Worm (Caenorhabditis elegans) whole organism, L1 larva: Measurements from ENCODE around the gene C16A3.5.

Experiments used
- aly-2 ChIP-seq: fragments of 150-350 bp; optimal IDR thresholded peaks from 2 replicates; lab custom pipeline; 2014; ENCODE audit warnings: missing biosample characterization, missing genetic modification characterization
- fkh-10 ChIP-seq: sonication (generic microtip); optimal IDR thresholded peaks from 2 replicates; lab custom pipeline; 2017; ENCODE audit warnings: missing biosample characterization, missing genetic modification reagents, missing genetic modification characterization
- lin-39 ChIP-seq: fragments of 150-350 bp; optimal IDR thresholded peaks from 2 replicates; lab custom pipeline; 2014; ENCODE audit warnings: missing biosample characterization, missing genetic modification reagents, missing genetic modification characterization
- lsy-2 ChIP-seq, 2 experiments: fragments of 150-350 bp; optimal IDR thresholded peaks; 2 replicates each; lab custom pipeline; 2014; ENCODE audit warnings: missing biosample characterization in 2 of 2, missing genetic modification characterization in 2 of 2
- nhr-237 ChIP-seq: fragments of 150-350 bp; optimal IDR thresholded peaks from 2 replicates; lab custom pipeline; 2014; ENCODE audit warnings: missing biosample characterization, missing genetic modification characterization
- nhr-85 ChIP-seq: sonication (generic microtip); peaks from one replicate; lab custom pipeline; 2016; ENCODE audit warnings: missing genetic modification characterization, inconsistent platforms, missing compliant biosample characterization
- pqm-1 ChIP-seq: sonication (generic microtip); optimal IDR thresholded peaks from 3 replicates; lab custom pipeline; 2017; ENCODE audit warnings: missing biosample characterization, missing genetic modification characterization
- snpc-4 ChIP-seq: fragments of 150-350 bp; optimal IDR thresholded peaks from 2 replicates; lab custom pipeline; 2014; ENCODE audit warnings: missing biosample characterization, missing genetic modification characterization
- sptf-1 ChIP-seq: fragments of 150-350 bp; optimal IDR thresholded peaks from 2 replicates; lab custom pipeline; 2014; ENCODE audit warnings: missing biosample characterization, missing genetic modification characterization
- unc-130 ChIP-seq: fragments of 150-350 bp; optimal IDR thresholded peaks from 2 replicates; lab custom pipeline; 2017; ENCODE audit warnings: missing biosample characterization, missing genetic modification characterization, inconsistent platforms
- unc-62 ChIP-seq: fragments of 150-350 bp; optimal IDR thresholded peaks from 2 replicates; lab custom pipeline; 2014; ENCODE audit warnings: missing biosample characterization, missing genetic modification reagents, missing genetic modification characterization
- unc-98 ChIP-seq: fragments of 200-800 bp; sonication (Bioruptor generic); IDR thresholded peaks from 2 replicates; pipeline ENCODE4 v1.3.6; 2022; ENCODE audit warnings: missing genetic modification characterization, missing compliant biosample characterization
- zag-1 ChIP-seq: fragments of 150-350 bp; optimal IDR thresholded peaks from 2 replicates; lab custom pipeline; 2014; ENCODE audit warnings: missing biosample characterization, missing genetic modification characterization
- ztf-4 ChIP-seq: fragments of 150-350 bp; optimal IDR thresholded peaks from 2 replicates; lab custom pipeline; 2014; ENCODE audit warnings: missing biosample characterization, missing genetic modification characterization

- TF ChIP-seq snpc-4 (no peak), unc-98 (GFP tag; lab: Robert Waterston, UW) (no peak), ztf-4 (tag; lab: Kevin White, UChicago) (no peak), nhr-237 (tag; lab: Kevin White, UChicago) (no peak), nhr-85 (tag; lab: Kevin White, UChicago) (no peak), aly-2 (peak; percentile 33), lin-39 (tag; lab: Kevin White, UChicago) (no peak), pqm-1 (tag; lab: Kevin White, UChicago) (no peak), sptf-1 (no peak), unc-130 (no peak), lsy-2 (tag; optimal IDR thresholded peaks at IDR 0.05; lab: Kevin White, UChicago) (peak; percentile 49 to 73), zag-1 (tag; lab: Kevin White, UChicago) (no peak), unc-62 (GFP tag; lab: Kevin White, UChicago) (no peak), fkh-10 (GFP tag; lab: Kevin White, UChicago) (no peak)
These were observed 1.4 kb upstream of the C16A3.5 start, which contains the start of gene C16A3.6 for ce11 chrIII:6379129-6379528.
